Fruit fly (Drosophila melanogaster): ENCODE results near the gene Ack.

Gene Ack

DNA sequence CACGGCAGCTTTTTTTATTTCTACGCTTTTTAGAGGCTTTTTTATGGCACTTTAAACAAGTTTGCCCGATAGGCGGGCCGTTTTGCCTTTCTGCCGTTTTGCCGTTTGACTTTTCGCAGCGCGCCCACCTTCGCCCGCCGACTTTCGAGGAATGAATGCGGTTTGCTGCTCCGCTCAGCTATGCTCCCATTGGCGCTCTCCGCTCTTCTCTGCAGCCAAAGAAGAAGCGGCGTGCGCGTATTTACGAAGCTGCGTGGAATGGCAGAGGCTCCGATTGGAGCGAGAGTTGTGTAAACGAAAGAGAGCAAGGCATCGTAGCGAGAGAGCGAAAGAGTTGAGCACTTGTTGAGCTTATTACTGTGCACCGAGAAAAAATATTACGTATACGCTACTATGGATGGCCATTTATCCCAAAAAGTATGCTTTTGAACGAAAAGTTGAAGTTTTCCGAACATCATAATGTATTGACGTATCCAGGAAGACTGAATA, 36.4 kb upstream of the Ack start, which contains the start of gene wit (continued):
- TF ChIP-seq Eip74EF (GFP tag; optimal IDR thresholded peaks at IDR 0.05) (peak in 1 of 2 experiments; percentile 27), CG9876 (GFP tag; optimal IDR thresholded peaks at IDR 0.05) (no peak), inv (GFP tag; IDR thresholded peaks at IDR 0.05; ENCODE audit: partially characterized antibody) (no peak), CG10431 (GFP tag; optimal IDR thresholded peaks at IDR 0.05) (no peak), Bteb2 (GFP tag; optimal IDR thresholded peaks at IDR 0.05) (no peak), ATbp (GFP tag; optimal IDR thresholded peaks at IDR 0.05) (peak; percentile 19), Atf-2 (GFP tag; optimal IDR thresholded peaks at IDR 0.05) (no peak), Sox100B (GFP tag; optimal IDR thresholded peaks at IDR 0.05) (no peak), danr (GFP tag; IDR thresholded peaks at IDR 0.05) (no peak), Lhr (GFP tag; optimal IDR thresholded peaks at IDR 0.05) (no peak), cg (GFP tag; optimal IDR thresholded peaks at IDR 0.05) (no peak), nau (GFP tag; optimal IDR thresholded peaks at IDR 0.05) (peak; percentile 41), Dbx (GFP tag; IDR thresholded peaks at IDR 0.05) (0 out of 3 replicates have a peak, but pooled peaks have one; percentile 51), chif (GFP tag; optimal IDR thresholded peaks at IDR 0.05) (no peak), bigmax (GFP tag; optimal IDR thresholded peaks at IDR 0.05) (no peak), Neu2 (GFP tag; optimal IDR thresholded peaks at IDR 0.05; ENCODE audit: borderline replicate concordance) (no peak), Hr3 (GFP tag; optimal IDR thresholded peaks at IDR 0.05) (no peak), YL-1 (GFP tag; optimal IDR thresholded peaks at IDR 0.05) (peak; percentile 9), CG4360 (GFP tag; IDR thresholded peaks at IDR 0.05) (no peak), GATAe (GFP tag; conservative IDR thresholded peaks at IDR 0.05) (no peak), Nf-YB (GFP tag; optimal IDR thresholded peaks at IDR 0.05) (peak; percentile 41), aop (GFP tag; IDR thresholded peaks at IDR 0.05) (no peak), CG13424 (tag; optimal IDR thresholded peaks at IDR 0.05) (no peak), sima (GFP tag; optimal IDR thresholded peaks at IDR 0.05) (no peak), Blimp-1 (GFP tag; optimal IDR thresholded peaks at IDR 0.05) (no peak), CG7357 (GFP tag; IDR thresholded peaks at IDR 0.05) (no peak), CG2712 (tag; optimal IDR thresholded peaks at IDR 0.05) (no peak), btn (GFP tag; optimal IDR thresholded peaks at IDR 0.05) (no peak), pzg (GFP tag; optimal IDR thresholded peaks at IDR 0.05) (no peak), ttk (GFP tag; IDR thresholded peaks at IDR 0.05) (0 out of 2 replicates have a peak, but pooled peaks have one; percentile 22), lilli (GFP tag; optimal IDR thresholded peaks at IDR 0.05) (peak; percentile 25), CG7372 (GFP tag; IDR thresholded peaks at IDR 0.05) (peak; percentile 47; the same call in 1 of the 2 replicates), ham (GFP tag; IDR thresholded peaks at IDR 0.05) (no peak), Sry-δ (GFP tag; optimal IDR thresholded peaks at IDR 0.05) (no peak), klu (GFP tag; IDR thresholded peaks at IDR 0.05) (no peak), trem (tag; optimal IDR thresholded peaks at IDR 0.05) (no peak), Six4 (GFP tag; optimal IDR thresholded peaks at IDR 0.05) (no peak), run (tag; optimal IDR thresholded peaks at IDR 0.05) (no peak), gsb-n (tag; optimal IDR thresholded peaks at IDR 0.05) (no peak), cato (GFP tag; optimal IDR thresholded peaks at IDR 0.05; ENCODE audit: borderline replicate concordance) (no peak), gem (tag; optimal IDR thresholded peaks at IDR 0.05) (peak; percentile 18), CG16813 (GFP tag; IDR thresholded peaks at IDR 0.05; ENCODE audit: partially characterized antibody) (no peak), az2 (GFP tag; optimal IDR thresholded peaks at IDR 0.05) (no peak), CG1832 (GFP tag; optimal IDR thresholded peaks at IDR 0.05) (no peak), vnd (GFP tag; IDR thresholded peaks at IDR 0.05; ENCODE audit: partially characterized antibody) (no peak), PHDP (tag; optimal IDR thresholded peaks at IDR 0.05) (peak; percentile 47), CG17186 (GFP tag; optimal IDR thresholded peaks at IDR 0.05) (no peak), Fer3 (tag; optimal IDR thresholded peaks at IDR 0.05) (no peak), emc (GFP tag; optimal IDR thresholded peaks at IDR 0.05) (no peak), CG6765 (GFP tag; optimal IDR thresholded peaks at IDR 0.05) (peak; percentile 59)

Data from whole organism, embryonic.